Worm (Caenorhabditis elegans) whole organism, L1 larva: ENCODE results near the gene T06E4.7.

ENCODE experiments used
- C04F5.9 ChIP-seq: sonication (generic microtip); optimal IDR thresholded peaks from 2 replicates; lab custom pipeline; 2016; ENCODE audit warnings: missing genetic modification characterization, missing compliant biosample characterization
- Y116A8C.19 ChIP-seq: sonication (generic microtip); optimal IDR thresholded peaks from 2 replicates; lab custom pipeline; 2016; ENCODE audit warnings: missing compliant biosample characterization, missing genetic modification characterization, borderline replicate concordance
- aha-1 ChIP-seq: fragments of 150-350 bp; optimal IDR thresholded peaks from 2 replicates; lab custom pipeline; 2014; ENCODE audit warnings: missing biosample characterization, missing genetic modification characterization
- alr-1 ChIP-seq: fragments of 200-800 bp; sonication (Bioruptor generic); optimal IDR thresholded peaks from 2 replicates; lab custom pipeline; 2018; ENCODE audit warnings: borderline replicate concordance, mild to moderate bottlenecking, missing genetic modification characterization, missing compliant biosample characterization
- aly-2 ChIP-seq: fragments of 150-350 bp; optimal IDR thresholded peaks from 2 replicates; lab custom pipeline; 2014; ENCODE audit warnings: missing biosample characterization, missing genetic modification characterization
- ama-1 ChIP-seq: fragments of 150-350 bp; optimal IDR thresholded peaks from 2 replicates; lab custom pipeline; 2014
- ceh-82 ChIP-seq, 3 experiments: fragments of 150-350 bp in 1 of 3; sonication (generic microtip) in 2 of 3; optimal IDR thresholded peaks; 2 replicates each; lab custom pipeline; 2014 to 2017; ENCODE audit warnings: missing biosample characterization in 3 of 3, missing genetic modification characterization in 3 of 3
- dpl-1 ChIP-seq, 3 experiments: fragments of 150-350 bp in 2 of 3; sonication (generic microtip) in 1 of 3; optimal IDR thresholded peaks; 2 replicates each; lab custom pipeline; 2014 to 2017; ENCODE audit warnings: missing biosample characterization in 3 of 3, missing genetic modification characterization in 3 of 3, missing genetic modification reagents in 3 of 3
- efl-1 ChIP-seq, 4 experiments: fragments of 150-350 bp; optimal IDR thresholded peaks in 3 of 4; peaks in 1 of 4; 1 replicate in 1 of 4; 2 replicates in 3 of 4; lab custom pipeline; 2014; ENCODE audit warnings: missing biosample characterization in 2 of 4, missing genetic modification characterization in 2 of 4, missing genetic modification reagents in 2 of 4
- efl-3 ChIP-seq: fragments of 200-800 bp; sonication (Bioruptor generic); optimal IDR thresholded peaks from 2 replicates; lab custom pipeline; 2018; ENCODE audit warnings: mild to moderate bottlenecking, missing genetic modification characterization, missing compliant biosample characterization
- egl-13 ChIP-seq: sonication (generic microtip); optimal IDR thresholded peaks from 2 replicates; lab custom pipeline; 2016; ENCODE audit warnings: missing genotype, missing genetic modification reagents, missing genetic modification characterization, missing compliant biosample characterization
- elt-2 ChIP-seq: sonication (generic microtip); optimal IDR thresholded peaks from 2 replicates; lab custom pipeline; 2016; ENCODE audit warnings: missing genetic modification characterization, mild to moderate bottlenecking, inconsistent platforms, missing compliant biosample characterization, missing genetic modification reagents
- ets-5 ChIP-seq: fragments of 200-800 bp; sonication (Bioruptor generic); IDR thresholded peaks from 2 replicates; pipeline ENCODE4 v1.3.6; 2022; ENCODE audit warnings: missing genetic modification characterization, missing compliant biosample characterization
- fkh-10 ChIP-seq: sonication (generic microtip); optimal IDR thresholded peaks from 2 replicates; lab custom pipeline; 2017; ENCODE audit warnings: missing biosample characterization, missing genetic modification reagents, missing genetic modification characterization
- fkh-4 ChIP-seq: sonication (generic microtip); optimal IDR thresholded peaks from 2 replicates; lab custom pipeline; 2016; ENCODE audit warnings: missing compliant biosample characterization, missing genetic modification characterization, borderline replicate concordance
- fkh-8 ChIP-seq: sonication (generic microtip); optimal IDR thresholded peaks from 2 replicates; lab custom pipeline; 2016; ENCODE audit warnings: mild to moderate bottlenecking, missing genetic modification characterization, missing compliant biosample characterization
- fos-1 ChIP-seq: fragments of 150-350 bp; optimal IDR thresholded peaks from 2 replicates; lab custom pipeline; 2014; ENCODE audit warnings: missing biosample characterization, missing genetic modification characterization
- hlh-17 ChIP-seq: fragments of 200-800 bp; sonication (Bioruptor generic); optimal IDR thresholded peaks from 2 replicates; lab custom pipeline; 2018; ENCODE audit warnings: missing genetic modification characterization, mild to moderate bottlenecking, missing compliant biosample characterization, moderate library complexity, borderline replicate concordance
- lin-14 ChIP-seq: fragments of 200-800 bp; sonication (Bioruptor generic); optimal IDR thresholded peaks from 2 replicates; lab custom pipeline; 2018; ENCODE audit warnings: mild to moderate bottlenecking, missing genetic modification characterization, moderate library complexity, missing compliant biosample characterization
- lin-35 ChIP-seq, 2 experiments: fragments of 150-350 bp; optimal IDR thresholded peaks; 2 replicates each; lab custom pipeline; 2014; ENCODE audit warnings: missing biosample characterization in 2 of 2, missing genetic modification characterization in 2 of 2, missing genetic modification reagents in 2 of 2
- lir-3 ChIP-seq: sonication (generic microtip); optimal IDR thresholded peaks from 2 replicates; lab custom pipeline; 2016; ENCODE audit warnings: mild to moderate bottlenecking, missing genetic modification characterization, moderate library complexity, missing compliant biosample characterization; ENCODE audit not compliant: poor library complexity
- lsy-2 ChIP-seq, 2 experiments: fragments of 150-350 bp; optimal IDR thresholded peaks; 2 replicates each; lab custom pipeline; 2014; ENCODE audit warnings: missing biosample characterization in 2 of 2, missing genetic modification characterization in 2 of 2
- nhr-20 ChIP-seq: sonication (generic microtip); optimal IDR thresholded peaks from 2 replicates; lab custom pipeline; 2016; ENCODE audit warnings: mild to moderate bottlenecking, missing genetic modification characterization, missing compliant biosample characterization
- nhr-237 ChIP-seq: fragments of 150-350 bp; optimal IDR thresholded peaks from 2 replicates; lab custom pipeline; 2014; ENCODE audit warnings: missing biosample characterization, missing genetic modification characterization
- nhr-28 ChIP-seq: fragments of 150-350 bp; optimal IDR thresholded peaks from 2 replicates; lab custom pipeline; 2014; ENCODE audit warnings: missing biosample characterization, missing genetic modification characterization
- nhr-71 ChIP-seq: sonication (generic microtip); optimal IDR thresholded peaks from 2 replicates; lab custom pipeline; 2016; ENCODE audit warnings: mild to moderate bottlenecking, missing genetic modification characterization, moderate library complexity, missing compliant biosample characterization
- nhr-84 ChIP-seq: sonication (generic microtip); optimal IDR thresholded peaks from 2 replicates; lab custom pipeline; 2017; ENCODE audit warnings: missing biosample characterization, missing genetic modification characterization
- nhr-90 ChIP-seq: sonication (generic microtip); optimal IDR thresholded peaks from 2 replicates; lab custom pipeline; 2016; ENCODE audit warnings: mild to moderate bottlenecking, missing genetic modification characterization, missing compliant biosample characterization; ENCODE audit not compliant: poor library complexity
- pax-3 ChIP-seq: fragments of 200-800 bp; sonication (Bioruptor generic); optimal IDR thresholded peaks from 2 replicates; lab custom pipeline; 2018; ENCODE audit warnings: mild to moderate bottlenecking, missing genetic modification characterization, moderate library complexity, missing compliant biosample characterization
- rnt-1 ChIP-seq: sonication (generic microtip); optimal IDR thresholded peaks from 2 replicates; lab custom pipeline; 2016; ENCODE audit warnings: mild to moderate bottlenecking, missing genetic modification characterization, moderate library complexity, missing compliant biosample characterization
- snu-23 ChIP-seq: sonication (generic microtip); optimal IDR thresholded peaks from 2 replicates; lab custom pipeline; 2016; ENCODE audit warnings: missing genetic modification characterization, missing compliant biosample characterization
- sup-37 ChIP-seq: fragments of 200-800 bp; sonication (Bioruptor generic); optimal IDR thresholded peaks from 2 replicates; lab custom pipeline; 2018; ENCODE audit warnings: mild to moderate bottlenecking, missing genetic modification characterization, missing compliant biosample characterization
- swsn-7 ChIP-seq: sonication (generic microtip); optimal IDR thresholded peaks from 2 replicates; lab custom pipeline; 2016; ENCODE audit warnings: missing genetic modification characterization, missing compliant biosample characterization
- tbx-2 ChIP-seq: sonication (generic microtip); optimal IDR thresholded peaks from 2 replicates; lab custom pipeline; 2016; ENCODE audit warnings: missing genetic modification characterization, missing compliant biosample characterization
- unc-130 ChIP-seq: fragments of 150-350 bp; optimal IDR thresholded peaks from 2 replicates; lab custom pipeline; 2017; ENCODE audit warnings: missing biosample characterization, missing genetic modification characterization, inconsistent platforms
- unc-30 ChIP-seq: sonication (generic microtip); optimal IDR thresholded peaks from 2 replicates; lab custom pipeline; 2017; ENCODE audit warnings: missing biosample characterization, missing genetic modification characterization
- vab-15 ChIP-seq: sonication (generic microtip); optimal IDR thresholded peaks from 2 replicates; lab custom pipeline; 2017; ENCODE audit warnings: missing genotype, mild to moderate bottlenecking, missing genetic modification characterization, missing compliant biosample characterization
- zip-4 ChIP-seq: fragments of 200-800 bp; sonication (Bioruptor generic); optimal IDR thresholded peaks from 2 replicates; lab custom pipeline; 2018; ENCODE audit warnings: mild to moderate bottlenecking, missing genetic modification characterization, moderate library complexity, missing compliant biosample characterization
- ztf-11 ChIP-seq, 2 experiments: sonication (generic microtip); optimal IDR thresholded peaks; 2 replicates each; lab custom pipeline; 2016 to 2017; ENCODE audit warnings: missing genetic modification characterization in 2 of 2, missing biosample characterization in 1 of 2, missing compliant biosample characterization in 1 of 2

Gene T06E4.7

DNA sequence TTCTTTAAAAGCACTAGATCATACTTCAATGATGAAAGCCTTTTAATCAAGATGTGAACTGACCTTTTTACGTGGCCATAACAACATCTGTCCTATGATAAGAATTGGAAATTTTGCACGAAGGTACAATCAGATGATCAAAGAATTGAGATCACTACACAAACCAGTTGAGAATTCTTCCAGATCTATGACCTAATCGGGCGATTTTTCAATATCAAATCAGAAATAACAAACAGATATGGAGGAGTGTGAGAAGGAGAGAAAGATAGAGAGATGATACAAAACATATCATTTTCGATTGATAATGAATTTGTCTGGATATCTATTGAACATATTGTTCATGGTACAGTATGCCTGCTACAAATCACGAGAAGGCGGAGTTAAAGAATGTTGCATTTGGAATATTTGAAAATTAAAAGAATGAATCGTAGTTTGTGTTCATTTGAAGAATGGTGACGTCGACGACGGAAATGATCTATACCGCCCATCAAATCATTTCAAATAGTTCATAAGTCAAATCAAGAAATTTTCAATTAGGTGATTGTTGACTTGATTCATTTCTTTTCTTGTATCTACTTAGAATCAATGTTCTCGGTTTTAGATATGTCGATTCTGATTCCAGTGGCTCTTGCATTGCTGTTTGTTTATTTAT lies 28.1 kb downstream of the T06E4.7 start, which contains the start of gene cyp-29A4 (continued):
- TF ChIP-seq nhr-237 (tag; lab: Kevin White, UChicago) = no peak

DNA sequence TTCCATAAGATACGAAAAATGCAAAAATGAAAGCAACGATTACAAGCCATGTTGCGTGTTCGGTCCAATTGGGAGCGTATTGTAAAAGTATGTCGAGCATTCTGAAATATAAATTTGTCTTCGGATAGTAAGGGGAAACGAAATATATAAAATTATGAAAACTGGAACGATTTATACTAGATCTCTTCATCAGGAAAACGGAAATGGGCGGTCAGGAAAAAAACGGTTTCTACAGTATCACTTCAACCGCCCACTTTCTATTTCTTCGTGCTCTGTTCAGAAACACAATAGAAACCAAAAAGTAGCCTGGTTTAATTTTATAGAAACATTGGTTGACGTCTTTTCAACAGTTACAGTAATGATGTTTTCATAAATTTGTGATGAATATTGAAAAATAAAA lies 35.3 kb downstream of the T06E4.7 start, which contains the start of gene pitr-4:
Gene pitr-4 (minus strand): TSS at position 101 of the 400 bp plus-strand sequence.
- TF ChIP-seq C04F5.9 (tag; lab: Kevin White, UChicago) (no peak), unc-130 (no peak), fkh-10 (GFP tag; lab: Kevin White, UChicago) (no peak), sup-37 (GFP tag; lab: Kevin White, UChicago) (no peak), nhr-28 (tag; lab: Kevin White, UChicago) (no peak), dpl-1 (GFP tag; optimal IDR thresholded peaks at IDR 0.05; lab: Kevin White, UChicago) (no peak), vab-15 (tag; lab: Kevin White, UChicago) (no peak), lin-35 (GFP tag; optimal IDR thresholded peaks at IDR 0.05; lab: Kevin White, UChicago) (no peak), efl-3 (GFP tag; lab: Kevin White, UChicago) (no peak)

DNA sequence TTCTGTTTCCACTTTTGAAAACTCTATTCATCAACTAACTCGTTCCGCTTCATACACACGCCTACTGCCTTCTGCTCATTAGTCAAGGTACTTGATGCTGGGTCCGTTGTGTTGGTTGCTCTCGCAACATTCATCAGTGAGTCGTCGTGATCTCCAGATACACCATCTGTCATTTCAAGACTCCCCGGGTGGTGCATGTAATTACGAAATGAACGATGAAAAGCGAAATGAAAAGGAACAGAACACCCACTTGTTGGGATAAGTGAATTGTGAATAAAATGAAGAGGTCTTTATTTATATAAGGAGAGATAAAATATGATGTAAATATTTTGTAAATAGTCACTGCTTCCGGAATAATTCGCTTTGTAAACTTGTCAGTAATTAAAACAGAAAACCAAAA lies 37.8 kb downstream of the T06E4.7 start:
- TF ChIP-seq nhr-90 (tag; lab: Kevin White, UChicago) (no peak), efl-1 (optimal IDR thresholded peaks at IDR 0.05; lab: Kevin White, UChicago) (no peak), efl-1 (GFP tag; optimal IDR thresholded peaks at IDR 0.05 in 1 of 2; lab: Kevin White, UChicago) (peak in 1 of 2 experiments; percentile 28), lin-14 (GFP tag; lab: Kevin White, UChicago) (no peak), ama-1 (no peak), aly-2 (tag; lab: Kevin White, UChicago) (no peak), nhr-84 (tag; lab: Kevin White, UChicago) (no peak), dpl-1 (GFP tag; optimal IDR thresholded peaks at IDR 0.05; lab: Kevin White, UChicago) (no peak), Y116A8C.19 (no peak)
- TF ChIP-seq, all 84 proteins: peak for 1

- TF ChIP-seq ztf-11 (tag; optimal IDR thresholded peaks at IDR 0.05; lab: Kevin White, UChicago) (no peak), nhr-90 (tag; lab: Kevin White, UChicago) (no peak), unc-30 (tag; lab: Kevin White, UChicago) (no peak), nhr-71 (peak; percentile 23), lir-3 (tag; lab: Kevin White, UChicago) (no peak), rnt-1 (tag; lab: Kevin White, UChicago) (no peak), fos-1 (no peak), lin-35 (GFP tag; optimal IDR thresholded peaks at IDR 0.05; lab: Kevin White, UChicago) (peak in 1 of 2 experiments; percentile 38), fkh-10 (GFP tag; lab: Kevin White, UChicago) (peak; percentile 68), tbx-2 (tag; lab: Kevin White, UChicago) (peak; percentile 38), dpl-1 (GFP tag; optimal IDR thresholded peaks at IDR 0.05; lab: Kevin White, UChicago) (peak in 1 of 3 experiments; percentile 4), ceh-82 (tag; optimal IDR thresholded peaks at IDR 0.05; lab: Kevin White, UChicago) (peak in 2 of 3 experiments; percentile 36 to 64), elt-2 (tag; lab: Kevin White, UChicago) (no peak), hlh-17 (GFP tag; lab: Kevin White, UChicago) (no peak), zip-4 (no peak), pax-3 (no peak), fkh-4 (tag; lab: Kevin White, UChicago) (no peak), efl-1 (optimal IDR thresholded peaks at IDR 0.05; lab: Kevin White, UChicago) (peak; percentile 9 to 19), efl-1 (GFP tag; optimal IDR thresholded peaks at IDR 0.05 in 1 of 2; lab: Kevin White, UChicago) (no peak), alr-1 (tag; lab: Kevin White, UChicago) (no peak), fkh-8 (tag; lab: Kevin White, UChicago) (peak; percentile 71), nhr-20 (tag; lab: Kevin White, UChicago) (no peak), lin-14 (GFP tag; lab: Kevin White, UChicago) (peak; percentile 84), swsn-7 (tag; lab: Kevin White, UChicago) (peak; percentile 18), egl-13 (no peak), lsy-2 (tag; optimal IDR thresholded peaks at IDR 0.05; lab: Kevin White, UChicago) (peak in 1 of 2 experiments; percentile 43), snu-23 (peak; percentile 13), ets-5 (GFP tag; lab: Robert Waterston, UW) (no peak), aha-1 (tag; lab: Kevin White, UChicago) (no peak)
These were observed 38.4 kb downstream of the T06E4.7 start for ce11 chrV:9664620-9665019.
